Worm (Caenorhabditis elegans) whole organism, midembryonic: ENCODE results near the gene F46H5.4.

Experiments
- T22C8.4 ChIP-seq: fragments of 200-800 bp; sonication (Bioruptor generic); IDR thresholded peaks from 2 replicates; pipeline ENCODE4 v1.3.6; 2022; ENCODE audit warnings: missing genetic modification characterization, missing compliant biosample characterization
- cog-1 ChIP-seq: sonication (generic microtip); optimal IDR thresholded peaks from 2 replicates; lab custom pipeline; 2016; ENCODE audit warnings: missing genetic modification characterization, missing compliant biosample characterization
- flt-1 ChIP-seq: fragments of 200-800 bp; sonication (Bioruptor generic); IDR thresholded peaks from 2 replicates; pipeline ENCODE4 v1.3.6; 2022; ENCODE audit warnings: missing genetic modification characterization, missing compliant biosample characterization
- klf-2 ChIP-seq: fragments of 200-800 bp; sonication (Bioruptor generic); conservative IDR thresholded peaks from 2 replicates; pipeline ENCODE4 v1.3.6; 2022; ENCODE audit warnings: missing genetic modification reagents, missing genetic modification characterization, missing compliant biosample characterization
- med-1 ChIP-seq: sonication (generic microtip); optimal IDR thresholded peaks from 2 replicates; lab custom pipeline; 2017; ENCODE audit warnings: missing genetic modification characterization, mild to moderate bottlenecking, missing compliant biosample characterization, antibody characterized with exemption, missing genetic modification reagents; ENCODE audit not compliant: insufficient read depth
- ref-1 ChIP-seq: fragments of 200-800 bp; sonication (Bioruptor generic); conservative IDR thresholded peaks from 2 replicates; pipeline ENCODE4 v1.3.6; 2022; ENCODE audit warnings: missing genetic modification reagents, missing genetic modification characterization, missing compliant biosample characterization
- tab-1 ChIP-seq: fragments of 200-800 bp; sonication (Bioruptor generic); IDR thresholded peaks from 2 replicates; pipeline ENCODE4 v1.3.6; 2022; ENCODE audit warnings: missing genetic modification characterization, missing compliant biosample characterization
- ztf-23 ChIP-seq: fragments of 200-800 bp; sonication (Bioruptor generic); IDR thresholded peaks from 2 replicates; pipeline ENCODE4 v1.3.6; 2022; ENCODE audit warnings: missing genetic modification reagents, missing genetic modification characterization, missing compliant biosample characterization
- ztf-29 ChIP-seq: fragments of 200-800 bp; sonication (Bioruptor generic); IDR thresholded peaks from 2 replicates; pipeline ENCODE4 v1.3.6; 2022; ENCODE audit warnings: missing genetic modification reagents, missing genetic modification characterization, missing compliant biosample characterization

F46H5.4 gene

DNA sequence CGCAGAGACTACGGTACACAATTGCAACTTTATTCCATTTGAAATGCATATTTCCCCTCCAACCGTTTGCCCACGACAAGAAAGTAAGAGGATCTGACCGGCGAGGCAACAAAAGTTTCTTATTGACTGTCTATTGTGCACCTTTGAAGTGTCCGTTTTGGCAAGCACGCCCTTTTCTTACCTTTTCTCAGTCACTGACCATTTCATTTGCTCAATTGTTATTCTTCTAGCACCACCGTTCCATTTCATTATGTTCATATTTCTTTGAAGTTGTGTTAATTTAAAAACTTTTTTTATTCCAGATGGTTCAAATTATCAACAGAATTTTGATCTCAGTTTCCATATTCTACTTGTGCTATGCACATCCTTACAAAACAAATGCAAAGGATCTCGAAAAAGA lies 43.0 kb downstream of the F46H5.4 start, which contains the start of gene spp-22:
spp-22 (plus strand) TSS at position 301 of the 400 bp plus-strand sequence.
- no peak for TF ChIP-seq ztf-29 (GFP tag; lab: Robert Waterston, UW)
- TF ChIP-seq ref-1 = no peak
- TF ChIP-seq ztf-23 = no peak
- no peak for TF ChIP-seq klf-2 (GFP tag; lab: Robert Waterston, UW)
- TF ChIP-seq T22C8.4 (GFP tag; lab: Robert Waterston, UW) = no peak
- no peak for TF ChIP-seq tab-1 (GFP tag; lab: Robert Waterston, UW)
- no peak for TF ChIP-seq cog-1
- no peak for TF ChIP-seq med-1 (GFP tag; lab: Kevin White, UChicago)
- no peak for TF ChIP-seq flt-1 (GFP tag; lab: Robert Waterston, UW)

DNA sequence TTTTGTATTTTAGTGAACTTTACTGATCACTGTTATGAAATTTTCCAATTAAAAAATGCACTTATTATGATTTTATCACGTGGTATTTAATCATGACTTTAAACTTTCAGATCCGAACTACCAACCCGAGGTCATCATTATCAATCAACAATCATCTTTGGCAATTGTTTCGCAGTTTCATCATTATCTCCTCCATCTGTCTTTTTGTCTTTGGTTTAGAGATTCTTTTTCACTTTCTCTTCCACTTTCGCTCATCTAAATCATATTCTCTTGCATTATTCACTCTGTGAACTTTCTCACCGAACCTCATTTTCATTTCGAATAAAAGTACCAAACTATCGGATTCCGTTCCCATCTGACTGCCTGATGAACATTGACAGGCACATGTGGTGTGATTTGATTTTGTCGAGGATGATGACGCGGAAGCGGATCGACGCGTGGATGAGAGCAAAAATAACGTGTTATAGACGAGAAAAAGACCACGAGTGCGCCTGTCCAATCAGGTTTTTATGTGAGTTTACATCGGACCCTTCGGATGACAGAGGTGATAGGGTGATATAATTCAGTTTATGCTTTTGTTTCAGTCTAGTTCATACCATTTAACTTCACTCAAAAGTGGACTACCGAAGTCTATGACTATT lies 43.8 kb downstream of the F46H5.4 start:
- TF ChIP-seq cog-1 (no peak), T22C8.4 (GFP tag; lab: Robert Waterston, UW) (no peak), med-1 (GFP tag; lab: Kevin White, UChicago) (no peak), klf-2 (GFP tag; lab: Robert Waterston, UW) (no peak), flt-1 (GFP tag; lab: Robert Waterston, UW) (no peak), ztf-23 (no peak), ref-1 (no peak), ztf-29 (GFP tag; lab: Robert Waterston, UW) (no peak), tab-1 (GFP tag; lab: Robert Waterston, UW) (no peak)

DNA sequence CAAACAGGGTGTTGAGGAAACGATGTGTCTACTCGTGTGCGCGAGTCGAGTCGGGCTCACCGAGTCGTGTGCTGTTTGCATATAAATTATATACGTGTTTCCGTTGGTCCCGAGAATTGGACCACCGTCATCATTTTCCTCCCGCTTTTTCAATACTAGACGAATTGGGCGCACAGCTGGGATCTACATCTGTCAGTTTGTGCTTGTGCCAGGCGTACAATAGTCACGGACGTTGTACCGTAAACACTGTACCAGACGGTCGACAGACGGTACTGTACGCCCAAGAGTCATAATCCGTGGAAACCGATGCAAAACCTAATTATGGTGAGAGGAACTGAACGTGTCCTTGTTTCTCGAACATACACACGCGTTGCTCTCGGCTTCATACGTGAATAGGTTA lies 45.3 kb downstream of the F46H5.4 start:
- TF ChIP-seq med-1 (GFP tag; lab: Kevin White, UChicago) (no peak), ztf-23 (no peak), T22C8.4 (GFP tag; lab: Robert Waterston, UW) (no peak), flt-1 (GFP tag; lab: Robert Waterston, UW) (no peak), cog-1 (no peak), ref-1 (no peak), ztf-29 (GFP tag; lab: Robert Waterston, UW) (no peak), tab-1 (GFP tag; lab: Robert Waterston, UW) (no peak), klf-2 (GFP tag; lab: Robert Waterston, UW) (no peak)

DNA sequence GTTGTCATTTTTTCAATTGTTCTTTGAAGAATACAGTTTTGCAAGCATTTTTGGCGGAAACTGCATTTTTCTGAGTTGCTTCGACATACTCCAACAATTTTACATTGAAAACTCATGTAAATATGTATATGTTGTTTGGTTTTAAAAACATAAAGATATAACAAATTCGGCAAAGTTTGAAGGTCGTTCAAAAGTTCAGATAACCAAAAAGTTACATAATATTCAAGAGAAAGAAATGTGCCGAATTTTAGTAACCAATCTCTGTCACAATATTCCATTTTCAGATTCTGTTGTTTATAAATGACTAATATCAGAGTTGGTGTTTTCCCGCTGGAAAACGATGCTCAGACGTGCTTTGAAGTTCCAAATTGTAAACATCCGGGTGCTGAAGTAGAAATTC lies 48.0 kb downstream of the F46H5.4 start, which contains the start of gene ZK867.2:
ZK867.2 (plus strand) TSS at position 301 of the 400 bp plus-strand sequence.
- no peak for TF ChIP-seq cog-1
- TF ChIP-seq ztf-29 (GFP tag; lab: Robert Waterston, UW) = no peak
- TF ChIP-seq med-1 (GFP tag; lab: Kevin White, UChicago) = no peak
- TF ChIP-seq ref-1 = no peak
- no peak for TF ChIP-seq ztf-23

DNA sequence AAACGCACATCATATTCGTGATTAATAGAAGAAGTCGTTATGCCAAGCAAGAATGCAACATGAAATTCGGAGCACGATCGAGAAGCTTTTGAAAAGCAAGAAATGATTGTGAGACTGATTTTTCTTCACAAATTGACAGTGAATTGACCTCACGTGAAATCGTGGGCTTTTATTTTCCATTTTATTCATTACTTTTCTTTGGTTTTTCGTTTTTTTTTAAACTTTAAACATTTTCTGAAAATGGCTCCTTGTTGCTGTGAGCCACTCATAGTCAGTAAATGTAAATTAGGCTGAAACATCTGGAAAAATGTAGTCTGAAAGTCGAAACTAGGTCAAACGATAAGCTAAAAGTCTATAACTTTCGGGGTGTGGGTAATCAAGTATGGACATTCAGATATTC lies 49.2 kb downstream of the F46H5.4 start, which contains the start of gene C55B6.5:
C55B6.5 (minus strand) TSS at position 101 of the 400 bp plus-strand sequence.
- TF ChIP-seq klf-2 (GFP tag; lab: Robert Waterston, UW) = no peak
- no peak for TF ChIP-seq ztf-29 (GFP tag; lab: Robert Waterston, UW)
- no peak for TF ChIP-seq cog-1
- no peak for TF ChIP-seq T22C8.4 (GFP tag; lab: Robert Waterston, UW)
- TF ChIP-seq ztf-23 = no peak
- no peak for TF ChIP-seq tab-1 (GFP tag; lab: Robert Waterston, UW)
- TF ChIP-seq ref-1 = no peak
- no peak for TF ChIP-seq med-1 (GFP tag; lab: Kevin White, UChicago)
- TF ChIP-seq flt-1 (GFP tag; lab: Robert Waterston, UW) = no peak

DNA sequence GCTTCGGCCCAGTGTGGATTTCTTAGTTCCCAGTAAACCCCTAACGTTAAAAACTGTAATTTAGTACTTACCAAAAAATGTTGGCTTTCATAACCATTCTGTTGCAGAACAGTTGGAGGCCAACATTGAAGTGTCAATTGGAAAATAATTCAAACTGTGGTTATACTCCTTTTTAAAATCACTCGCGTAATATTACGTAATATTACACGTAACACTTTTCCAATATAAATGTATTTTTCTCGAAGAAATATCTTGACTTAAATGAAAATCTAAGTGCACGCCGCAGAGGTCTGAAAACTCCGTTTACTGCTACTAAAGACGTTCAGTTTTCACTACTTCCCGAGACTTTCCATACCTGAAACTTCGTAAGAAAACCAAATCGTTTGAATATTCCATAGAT lies 50.2 kb downstream of the F46H5.4 start:
- TF ChIP-seq ztf-23 (no peak), med-1 (GFP tag; lab: Kevin White, UChicago) (no peak), cog-1 (no peak), T22C8.4 (GFP tag; lab: Robert Waterston, UW) (no peak), ztf-29 (GFP tag; lab: Robert Waterston, UW) (no peak), tab-1 (GFP tag; lab: Robert Waterston, UW) (no peak), ref-1 (no peak), flt-1 (GFP tag; lab: Robert Waterston, UW) (no peak), klf-2 (GFP tag; lab: Robert Waterston, UW) (no peak)

DNA sequence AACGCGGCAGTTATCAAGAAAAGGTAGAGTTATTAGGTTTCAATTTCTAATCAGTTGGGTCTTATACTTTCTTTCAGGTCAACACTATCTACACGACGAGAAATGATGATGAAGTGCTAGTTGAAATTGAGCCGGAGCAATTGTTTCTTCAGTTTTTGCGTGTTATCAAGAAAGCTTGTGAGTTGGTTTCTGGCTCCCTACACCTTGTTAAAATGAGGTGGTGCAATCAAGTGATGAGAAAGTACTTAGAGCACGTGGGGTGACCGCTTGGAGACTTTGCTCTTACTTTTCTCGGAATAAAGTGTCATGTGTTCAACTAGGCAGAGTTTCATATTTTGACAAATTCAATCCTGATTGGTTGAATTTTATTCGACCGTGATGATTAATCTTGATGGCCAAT lies 53.9 kb downstream of the F46H5.4 start:
- TF ChIP-seq flt-1 (GFP tag; lab: Robert Waterston, UW) = no peak

DNA sequence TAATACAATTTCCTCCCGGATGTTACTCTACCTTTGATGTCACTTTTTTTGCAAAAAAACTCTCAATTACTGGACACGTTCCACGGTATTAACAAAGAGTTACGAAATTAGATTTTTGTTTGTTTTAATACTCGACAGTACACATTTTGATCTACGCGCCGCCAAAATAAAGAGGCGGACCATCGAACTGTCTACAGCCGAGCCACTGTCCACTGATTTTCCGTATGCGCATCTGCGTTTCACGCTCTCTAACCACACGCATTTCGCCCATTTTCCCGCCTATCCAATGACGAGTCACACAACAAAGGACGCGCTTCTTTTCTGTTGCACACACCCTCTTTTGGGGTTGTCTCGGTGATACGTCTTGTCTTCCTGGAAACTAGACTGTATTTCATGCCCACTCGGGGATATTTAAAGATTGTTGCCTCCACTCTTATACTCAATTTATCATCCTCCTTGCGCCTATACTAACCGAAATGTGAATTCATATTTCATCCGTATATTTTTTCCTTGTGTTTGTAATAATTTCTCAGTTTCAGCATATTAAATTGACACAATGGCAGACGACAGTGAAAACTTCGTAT lies 54.5 kb downstream of the F46H5.4 start, which contains the start of gene C55B6.1:
C55B6.1 (plus strand) TSS at position 534 of the 584 bp plus-strand sequence.
- TF ChIP-seq klf-2 (GFP tag; lab: Robert Waterston, UW) = no peak
- TF ChIP-seq ztf-29 (GFP tag; lab: Robert Waterston, UW) = no peak
- no peak for TF ChIP-seq tab-1 (GFP tag; lab: Robert Waterston, UW)
- no peak for TF ChIP-seq cog-1
- TF ChIP-seq med-1 (GFP tag; lab: Kevin White, UChicago) = no peak
- TF ChIP-seq T22C8.4 (GFP tag; lab: Robert Waterston, UW) = no peak
- no peak for TF ChIP-seq ref-1
- TF ChIP-seq ztf-23 = no peak
- TF ChIP-seq flt-1 (GFP tag; lab: Robert Waterston, UW) = no peak
